Worm (Caenorhabditis elegans) whole organism, L4 larva: Measurements from ENCODE around the gene F35E8.6.

Source experiments
- F26F4.8 ChIP-seq: fragments of 200-800 bp; sonication (Bioruptor generic); conservative IDR thresholded peaks from 2 replicates; pipeline ENCODE4 v1.3.6; 2022; ENCODE audit warnings: missing genetic modification characterization, missing compliant biosample characterization
- R02D3.7 ChIP-seq: fragments of 150-350 bp; sonication (generic microtip); optimal IDR thresholded peaks from 3 replicates; lab custom pipeline; 2014; ENCODE audit warnings: missing biosample characterization, missing genetic modification characterization
- ZK337.2 ChIP-seq: fragments of 200-800 bp; sonication (Bioruptor generic); IDR thresholded peaks from 2 replicates; pipeline ENCODE4 v1.3.6; 2022; ENCODE audit warnings: missing genetic modification reagents, missing genetic modification characterization, missing compliant biosample characterization
- ZK546.5 ChIP-seq, 2 experiments: sonication (generic microtip); optimal IDR thresholded peaks; 2 replicates each; lab custom pipeline; 2017; ENCODE audit warnings: missing biosample characterization in 2 of 2, missing genetic modification characterization in 2 of 2
- aly-2 ChIP-seq: sonication (generic microtip); optimal IDR thresholded peaks from 2 replicates; lab custom pipeline; 2018; ENCODE audit warnings: missing biosample characterization, missing genetic modification characterization
- ama-1 ChIP-seq: fragments of 150-350 bp; optimal IDR thresholded peaks from 2 replicates; lab custom pipeline; 2014; ENCODE audit warnings: inconsistent platforms, mixed read lengths
- arid-1 ChIP-seq: fragments of 200-800 bp; sonication (Bioruptor generic); conservative IDR thresholded peaks from 2 replicates; pipeline ENCODE4 v1.3.6; 2022; ENCODE audit warnings: missing genetic modification reagents, missing genetic modification characterization, missing compliant biosample characterization
- ceh-28 ChIP-seq: fragments of 150-350 bp; optimal IDR thresholded peaks from 2 replicates; lab custom pipeline; 2014; ENCODE audit warnings: missing biosample characterization, missing genetic modification reagents, missing genetic modification characterization
- ces-1 ChIP-seq: fragments of 150-350 bp; sonication (generic microtip); optimal IDR thresholded peaks from 4 replicates; lab custom pipeline; 2014; ENCODE audit warnings: missing biosample characterization, missing genetic modification reagents, missing genetic modification characterization
- ctbp-1 ChIP-seq: fragments of 200-800 bp; sonication (Bioruptor generic); IDR thresholded peaks from 2 replicates; pipeline ENCODE4 v1.3.6; 2022; ENCODE audit warnings: missing genetic modification reagents, missing genetic modification characterization, missing compliant biosample characterization
- daf-19 ChIP-seq: fragments of 200-800 bp; sonication (Bioruptor generic); conservative IDR thresholded peaks from 2 replicates; pipeline ENCODE4 v1.3.6; 2022; ENCODE audit warnings: missing genetic modification characterization, missing compliant biosample characterization
- daf-8 ChIP-seq: fragments of 200-800 bp; sonication (Bioruptor generic); IDR thresholded peaks from 2 replicates; pipeline ENCODE4 v1.3.6; 2022; ENCODE audit warnings: missing genetic modification characterization, missing compliant biosample characterization
- dmd-6 ChIP-seq: fragments of 200-800 bp; sonication (Bioruptor generic); IDR thresholded peaks from 2 replicates; pipeline ENCODE4 v1.3.6; 2022; ENCODE audit warnings: missing genetic modification reagents, missing genetic modification characterization, missing compliant biosample characterization
- dmd-8 ChIP-seq: fragments of 200-800 bp; sonication (Bioruptor generic); IDR thresholded peaks from 2 replicates; pipeline ENCODE4 v1.3.6; 2022; ENCODE audit warnings: missing genetic modification characterization, missing compliant biosample characterization
- dmd-9 ChIP-seq: fragments of 200-800 bp; sonication (Bioruptor generic); IDR thresholded peaks from 2 replicates; pipeline ENCODE4 v1.3.6; 2022; ENCODE audit warnings: missing genetic modification reagents, missing genetic modification characterization, missing compliant biosample characterization
- dpl-1 ChIP-seq: fragments of 150-350 bp; optimal IDR thresholded peaks from 2 replicates; lab custom pipeline; 2014; ENCODE audit warnings: missing biosample characterization, missing genetic modification reagents, missing genetic modification characterization
- duxl-1 ChIP-seq: sonication (generic microtip); optimal IDR thresholded peaks from 2 replicates; lab custom pipeline; 2016; ENCODE audit warnings: mild to moderate bottlenecking, missing genetic modification characterization, moderate library complexity, missing compliant biosample characterization; ENCODE audit not compliant: poor library complexity
- gei-8 ChIP-seq: fragments of 200-800 bp; sonication (Bioruptor generic); optimal IDR thresholded peaks from 2 replicates; lab custom pipeline; 2018; ENCODE audit warnings: mild to moderate bottlenecking, missing genetic modification characterization, missing compliant biosample characterization
- hif-1 ChIP-seq, 2 experiments: sonication (generic microtip); optimal IDR thresholded peaks; 2 replicates each; lab custom pipeline; 2016 to 2017; ENCODE audit warnings: missing compliant biosample characterization in 2 of 2, missing genetic modification characterization in 2 of 2, missing genetic modification reagents in 2 of 2, missing genotype in 2 of 2, mild to moderate bottlenecking in 1 of 2
- jun-1 ChIP-seq: fragments of 150-350 bp; optimal IDR thresholded peaks from 2 replicates; lab custom pipeline; 2014; ENCODE audit warnings: missing biosample characterization, missing genetic modification reagents, missing genetic modification characterization
- lin-13 ChIP-seq: fragments of 150-350 bp; optimal IDR thresholded peaks from 2 replicates; lab custom pipeline; 2014; ENCODE audit warnings: missing biosample characterization, missing genetic modification reagents, missing genetic modification characterization
- lin-29 ChIP-seq: fragments of 200-800 bp; sonication (Bioruptor generic); IDR thresholded peaks from 2 replicates; pipeline ENCODE4 v1.3.6; 2022; ENCODE audit warnings: missing genetic modification reagents, missing genetic modification characterization, missing compliant biosample characterization
- lin-39 ChIP-seq: fragments of 150-350 bp; optimal IDR thresholded peaks from 2 replicates; lab custom pipeline; 2014; ENCODE audit warnings: missing biosample characterization, missing genetic modification reagents, missing genetic modification characterization
- lir-3 ChIP-seq: sonication (generic microtip); optimal IDR thresholded peaks from 2 replicates; lab custom pipeline; 2016; ENCODE audit warnings: mild to moderate bottlenecking, missing genetic modification characterization, missing compliant biosample characterization
- madf-5 ChIP-seq, 2 experiments: fragments of 200-800 bp; sonication (Bioruptor generic); IDR thresholded peaks; 2 replicates each; pipeline ENCODE4 v1.3.6; 2022; ENCODE audit warnings: missing compliant biosample characterization in 2 of 2, missing genetic modification characterization in 2 of 2
- madf-9 ChIP-seq: fragments of 200-800 bp; sonication (Bioruptor generic); conservative IDR thresholded peaks from 2 replicates; pipeline ENCODE4 v1.3.6; 2022; ENCODE audit warnings: missing genetic modification reagents, missing genetic modification characterization, missing compliant biosample characterization
- mep-1 ChIP-seq: fragments of 150-350 bp; sonication (generic microtip); optimal IDR thresholded peaks from 3 replicates; lab custom pipeline; 2014; ENCODE audit warnings: missing biosample characterization, missing genetic modification characterization
- mes-2 ChIP-seq: sonication (generic microtip); optimal IDR thresholded peaks from 2 replicates; lab custom pipeline; 2016; ENCODE audit warnings: missing genotype, mild to moderate bottlenecking, missing genetic modification characterization, missing compliant biosample characterization; ENCODE audit not compliant: poor library complexity, severe bottlenecking
- mxl-3 ChIP-seq: fragments of 200-800 bp; sonication (Bioruptor generic); optimal IDR thresholded peaks from 2 replicates; lab custom pipeline; 2018; ENCODE audit warnings: mild to moderate bottlenecking, missing genetic modification characterization, missing compliant biosample characterization
- nhr-10 ChIP-seq: fragments of 150-350 bp; optimal IDR thresholded peaks from 2 replicates; lab custom pipeline; 2014; ENCODE audit warnings: missing biosample characterization, missing genetic modification characterization
- nhr-102 ChIP-seq: sonication (generic microtip); optimal IDR thresholded peaks from 2 replicates; lab custom pipeline; 2016; ENCODE audit warnings: mild to moderate bottlenecking, missing genetic modification characterization, moderate library complexity, missing compliant biosample characterization
- nhr-11 ChIP-seq: fragments of 150-350 bp; optimal IDR thresholded peaks from 2 replicates; lab custom pipeline; 2014; ENCODE audit warnings: missing biosample characterization, missing genetic modification characterization
- nhr-111 ChIP-seq: fragments of 200-800 bp; sonication (Bioruptor generic); optimal IDR thresholded peaks from 2 replicates; lab custom pipeline; 2018; ENCODE audit warnings: mild to moderate bottlenecking, missing genetic modification characterization, missing compliant biosample characterization
- nhr-48 ChIP-seq: sonication (generic microtip); optimal IDR thresholded peaks from 2 replicates; lab custom pipeline; 2016; ENCODE audit warnings: mild to moderate bottlenecking, missing genetic modification characterization, missing compliant biosample characterization
- nhr-77 ChIP-seq: fragments of 150-350 bp; optimal IDR thresholded peaks from 2 replicates; lab custom pipeline; 2014; ENCODE audit warnings: missing biosample characterization, missing genetic modification characterization
- sdz-12 ChIP-seq: fragments of 200-800 bp; sonication (Bioruptor generic); optimal IDR thresholded peaks from 2 replicates; lab custom pipeline; 2018; ENCODE audit warnings: mild to moderate bottlenecking, missing genetic modification characterization, missing compliant biosample characterization
- spr-3 ChIP-seq: fragments of 200-800 bp; sonication (Bioruptor generic); optimal IDR thresholded peaks from 2 replicates; lab custom pipeline; 2018; ENCODE audit warnings: mild to moderate bottlenecking, missing genetic modification characterization, missing compliant biosample characterization
- tag-97 ChIP-seq: fragments of 200-800 bp; sonication (Bioruptor generic); IDR thresholded peaks from 2 replicates; pipeline ENCODE4 v1.3.6; 2022; ENCODE audit warnings: missing genetic modification characterization, missing compliant biosample characterization
- unc-130 ChIP-seq: sonication (generic microtip); optimal IDR thresholded peaks from 2 replicates; lab custom pipeline; 2016; ENCODE audit warnings: missing genetic modification reagents, missing genetic modification characterization, missing compliant biosample characterization
- unc-62 ChIP-seq, 3 experiments: fragments of 150-350 bp in 1 of 3; sonication (generic microtip); optimal IDR thresholded peaks in 2 of 3; peaks in 1 of 3; 1 replicate in 1 of 3; 2 replicates in 2 of 3; lab custom pipeline; 2014 to 2017; ENCODE audit warnings: missing biosample characterization in 3 of 3, missing genetic modification characterization in 3 of 3, missing genetic modification reagents in 3 of 3, missing genotype in 1 of 3
- vab-7 ChIP-seq: fragments of 200-800 bp; sonication (Bioruptor generic); IDR thresholded peaks from 2 replicates; pipeline ENCODE4 v1.3.6; 2022; ENCODE audit warnings: missing genetic modification reagents, missing genetic modification characterization, missing compliant biosample characterization
- zag-1 ChIP-seq: fragments of 150-350 bp; optimal IDR thresholded peaks from 2 replicates; lab custom pipeline; 2014; ENCODE audit warnings: missing biosample characterization, missing genetic modification characterization
- zip-11 ChIP-seq: fragments of 200-800 bp; sonication (Bioruptor generic); IDR thresholded peaks from 2 replicates; pipeline ENCODE4 v1.3.6; 2022; ENCODE audit warnings: missing genetic modification characterization, missing compliant biosample characterization

Gene F35E8.6

ce11 chrV:15896671-15897070 is 15.3 kb upstream of the F35E8.6 start, which contains the start of gene nhr-213:
TSS of gene nhr-213 (minus strand) at chrV:15896771.
- TF ChIP-seq nhr-10 (no peak), madf-5 (GFP tag; IDR thresholded peaks at IDR 0.05; lab: Robert Waterston, UW) (no peak), daf-19 (GFP tag; lab: Robert Waterston, UW) (no peak), F26F4.8 (GFP tag; lab: Robert Waterston, UW) (no peak), mep-1 (tag; lab: Kevin White, UChicago) (no peak), vab-7 (GFP tag; lab: Robert Waterston, UW) (no peak), aly-2 (no peak), nhr-48 (tag; lab: Kevin White, UChicago) (no peak), mes-2 (tag; lab: Kevin White, UChicago) (no peak), ces-1 (GFP tag; lab: Kevin White, UChicago) (no peak), ZK337.2 (GFP tag; lab: Robert Waterston, UW) (no peak), dmd-6 (GFP tag; lab: Robert Waterston, UW) (no peak), lin-29 (GFP tag; lab: Robert Waterston, UW) (no peak), ZK546.5 (tag; optimal IDR thresholded peaks at IDR 0.05; lab: Kevin White, UChicago) (no peak), dmd-9 (GFP tag; lab: Robert Waterston, UW) (no peak)

- TF ChIP-seq spr-3 (GFP tag; lab: Kevin White, UChicago) (no peak), hif-1 (tag; optimal IDR thresholded peaks at IDR 0.05; lab: Kevin White, UChicago) (no peak), dmd-8 (GFP tag; lab: Robert Waterston, UW) (no peak), lir-3 (no peak), zip-11 (GFP tag; lab: Robert Waterston, UW) (no peak), ctbp-1 (GFP tag; lab: Robert Waterston, UW) (no peak), nhr-11 (no peak), mxl-3 (no peak), dmd-9 (GFP tag; lab: Robert Waterston, UW) (no peak), nhr-77 (no peak), lin-39 (no peak), ceh-28 (tag; lab: Kevin White, UChicago) (no peak)
Measured at ce11 chrV:15897696-15898095, 14.3 kb upstream of the F35E8.6 start, which contains the start of gene str-60. TSS of gene str-60 (plus strand) at chrV:15897996.

- TF ChIP-seq jun-1 (tag; lab: Kevin White, UChicago) (no peak), dpl-1 (GFP tag; lab: Kevin White, UChicago) (no peak), nhr-102 (tag; lab: Kevin White, UChicago) (no peak), arid-1 (no peak), unc-62 (GFP tag; optimal IDR thresholded peaks at IDR 0.05 in 1 of 2; lab: Kevin White, UChicago) (peak in 1 of 2 experiments; percentile 53), unc-62 (tag; optimal IDR thresholded peaks at IDR 0.05; lab: Kevin White, UChicago) (no peak)
Measured at ce11 chrV:15899696-15900095, 12.3 kb upstream of the F35E8.6 start, which contains the start of gene T06C12.14. TSS of gene T06C12.14 (plus strand) at chrV:15899996.

- TF ChIP-seq unc-62 (GFP tag; optimal IDR thresholded peaks at IDR 0.05 in 1 of 2; lab: Kevin White, UChicago) (no peak), unc-62 (tag; optimal IDR thresholded peaks at IDR 0.05; lab: Kevin White, UChicago) (no peak), duxl-1 (tag; lab: Kevin White, UChicago) (no peak), sdz-12 (GFP tag; lab: Kevin White, UChicago) (no peak), lin-29 (GFP tag; lab: Robert Waterston, UW) (no peak), R02D3.7 (no peak), unc-130 (GFP tag; lab: Kevin White, UChicago) (no peak), gei-8 (GFP tag; lab: Kevin White, UChicago) (no peak), ces-1 (GFP tag; lab: Kevin White, UChicago) (no peak), lin-13 (no peak), ama-1 (no peak), zag-1 (tag; lab: Kevin White, UChicago) (no peak), tag-97 (GFP tag; lab: Robert Waterston, UW) (no peak), nhr-77 (no peak), nhr-111 (GFP tag; lab: Kevin White, UChicago) (no peak), daf-8 (no peak), madf-9 (no peak), hif-1 (tag; optimal IDR thresholded peaks at IDR 0.05; lab: Kevin White, UChicago) (no peak), zip-11 (GFP tag; lab: Robert Waterston, UW) (no peak)
Measured at ce11 chrV:15900564-15900963, 11.4 kb upstream of the F35E8.6 start.
